Worm (Caenorhabditis elegans) whole organism, mixed stage, embryonic: ENCODE data around the gene col-153.

Experiments
- ceh-43 ChIP-seq: fragments of 200-800 bp; sonication (Bioruptor generic); optimal IDR thresholded peaks from 2 replicates; lab custom pipeline; 2018; ENCODE audit warnings: mild to moderate bottlenecking, missing genetic modification characterization, moderate library complexity, missing compliant biosample characterization
- elt-3 ChIP-seq: fragments of 150-350 bp; optimal IDR thresholded peaks from 2 replicates; lab custom pipeline; 2014; ENCODE audit warnings: missing biosample characterization, missing genetic modification characterization
- flh-1 ChIP-seq: fragments of 200-800 bp; sonication (Bioruptor generic); optimal IDR thresholded peaks from 2 replicates; lab custom pipeline; 2018; ENCODE audit warnings: mild to moderate bottlenecking, missing genetic modification characterization, moderate library complexity, missing compliant biosample characterization
- ham-2 ChIP-seq: fragments of 200-800 bp; sonication (Bioruptor generic); optimal IDR thresholded peaks from 2 replicates; lab custom pipeline; 2018; ENCODE audit warnings: mild to moderate bottlenecking, missing genetic modification characterization, missing compliant biosample characterization
- lsy-2 ChIP-seq: fragments of 150-350 bp; optimal IDR thresholded peaks from 2 replicates; lab custom pipeline; 2014; ENCODE audit warnings: missing biosample characterization, missing genetic modification characterization
- mep-1 ChIP-seq: fragments of 150-350 bp; optimal IDR thresholded peaks from 2 replicates; lab custom pipeline; 2017; ENCODE audit warnings: missing biosample characterization, missing genetic modification reagents, missing genetic modification characterization, inconsistent platforms
- nhr-12 ChIP-seq: fragments of 150-350 bp; optimal IDR thresholded peaks from 2 replicates; lab custom pipeline; 2014; ENCODE audit warnings: missing biosample characterization, missing genetic modification characterization
- nhr-28 ChIP-seq: fragments of 150-350 bp; optimal IDR thresholded peaks from 2 replicates; lab custom pipeline; 2014; ENCODE audit warnings: missing biosample characterization, missing genetic modification characterization
- nhr-76 ChIP-seq: sonication (generic microtip); optimal IDR thresholded peaks from 2 replicates; lab custom pipeline; 2017; ENCODE audit warnings: missing biosample characterization, missing genetic modification characterization
- pha-4 ChIP-seq: fragments of 150-350 bp; optimal IDR thresholded peaks from 2 replicates; lab custom pipeline; 2018; ENCODE audit warnings: missing biosample characterization, missing genetic modification reagents, missing genetic modification characterization
- tbx-8 ChIP-seq: fragments of 200-800 bp; sonication (Bioruptor generic); optimal IDR thresholded peaks from 2 replicates; lab custom pipeline; 2018; ENCODE audit warnings: mild to moderate bottlenecking, missing genetic modification characterization, moderate library complexity, missing compliant biosample characterization
- unc-39 ChIP-seq: fragments of 150-350 bp; optimal IDR thresholded peaks from 2 replicates; lab custom pipeline; 2014; ENCODE audit warnings: missing biosample characterization, missing genetic modification characterization
- unc-62 ChIP-seq: fragments of 150-350 bp; optimal IDR thresholded peaks from 2 replicates; lab custom pipeline; 2014; ENCODE audit warnings: missing biosample characterization, missing genetic modification reagents, missing genetic modification characterization
- ztf-11 ChIP-seq: fragments of 150-350 bp; optimal IDR thresholded peaks from 2 replicates; lab custom pipeline; 2014; ENCODE audit warnings: missing biosample characterization, missing genetic modification characterization

- no peak for TF ChIP-seq unc-62 (GFP tag; lab: Kevin White, UChicago)
- TF ChIP-seq nhr-28 (tag; lab: Kevin White, UChicago) = no peak
- TF ChIP-seq ztf-11 = no peak
- no peak for TF ChIP-seq ham-2 (GFP tag; lab: Kevin White, UChicago)
- no peak for TF ChIP-seq pha-4 (tag; lab: Kevin White, UChicago)
- no peak for TF ChIP-seq elt-3 (tag; lab: Kevin White, UChicago)
- no peak for TF ChIP-seq lsy-2 (tag; lab: Kevin White, UChicago)
- no peak for TF ChIP-seq flh-1 (GFP tag; lab: Kevin White, UChicago)
- no peak for TF ChIP-seq nhr-76
- TF ChIP-seq unc-39 (tag; lab: Kevin White, UChicago) = no peak
- no peak for TF ChIP-seq nhr-12 (tag; lab: Kevin White, UChicago)
- TF ChIP-seq tbx-8 (GFP tag; lab: Kevin White, UChicago) = no peak
- TF ChIP-seq ceh-43 (GFP tag; lab: Kevin White, UChicago) = no peak
- TF ChIP-seq mep-1 (tag; lab: Kevin White, UChicago) = no peak
Observed at ce11 chrV:10937294-10937693, 12.3 kb upstream of the col-153 start.
